Fruit fly (Drosophila melanogaster): ENCODE data around the gene CG2926.

CG2926 gene

dm6 chr3R:5612372-5613113, 24.4 kb upstream of the CG2926 start, which contains the start of gene Rga (continued):
- TF ChIP-seq CG3995 (GFP tag; optimal IDR thresholded peaks at IDR 0.05): no peak
- TF ChIP-seq Med (GFP tag): peak; percentile 30
- TF ChIP-seq Dref (GFP tag; IDR thresholded peaks at IDR 0.05): no peak
- peak; percentile 94 for TF ChIP-seq cg (GFP tag; optimal IDR thresholded peaks at IDR 0.05)
- TF ChIP-seq insv (GFP tag; optimal IDR thresholded peaks at IDR 0.05): peak in 1 of 2 experiments; percentile 36
- TF ChIP-seq pho (GFP tag; optimal IDR thresholded peaks at IDR 0.05): peak; percentile 5
- TF ChIP-seq MESR4 (GFP tag; optimal IDR thresholded peaks at IDR 0.05): peak; percentile 91
- TF ChIP-seq odd (GFP tag; optimal IDR thresholded peaks at IDR 0.05): peak; percentile 17
- peak; percentile 78 to 81 for TF ChIP-seq Trl (optimal IDR thresholded peaks at IDR 0.05)
- no peak for TF ChIP-seq Trl (GFP tag; optimal IDR thresholded peaks at IDR 0.05)
- peak; percentile 20 for TF ChIP-seq Fer1 (GFP tag; optimal IDR thresholded peaks at IDR 0.05)
- TF ChIP-seq CG7556 (GFP tag; optimal IDR thresholded peaks at IDR 0.05): peak; percentile 5
- TF ChIP-seq CG9437 (GFP tag; optimal IDR thresholded peaks at IDR 0.05): peak; percentile 32
- peak; percentile 10 for TF ChIP-seq CG10431 (GFP tag; optimal IDR thresholded peaks at IDR 0.05)
- no peak for TF ChIP-seq CG1792 (GFP tag; optimal IDR thresholded peaks at IDR 0.05)
- TF ChIP-seq CG9876 (GFP tag; optimal IDR thresholded peaks at IDR 0.05): no peak
- 0 out of 2 replicates have a peak, but pooled peaks have one; percentile 16 for TF ChIP-seq CG32532 (GFP tag; IDR thresholded peaks at IDR 0.05)
- no peak for TF ChIP-seq NfI (GFP tag; optimal IDR thresholded peaks at IDR 0.05)
- no peak for TF ChIP-seq BtbVII (GFP tag; optimal IDR thresholded peaks at IDR 0.05)
- TF ChIP-seq CG6854 (GFP tag; optimal IDR thresholded peaks at IDR 0.05): peak; percentile 6

- TF ChIP-seq crp (GFP tag; optimal IDR thresholded peaks at IDR 0.05) (peak in 1 of 2 experiments; percentile 77), CG10543 (GFP tag; optimal IDR thresholded peaks at IDR 0.05) (no peak), rib (GFP tag; IDR thresholded peaks at IDR 0.05) (0 out of 2 replicates have a peak, but pooled peaks have one; percentile 42), Med (GFP tag) (peak; percentile 69), CG30020 (tag; optimal IDR thresholded peaks at IDR 0.05) (peak; percentile 1), CG17186 (GFP tag; optimal IDR thresholded peaks at IDR 0.05) (peak; percentile 6), ato (GFP tag; IDR thresholded peaks at IDR 0.05; ENCODE audit: partially characterized antibody) (no peak), lola (GFP tag; optimal IDR thresholded peaks at IDR 0.05) (peak in 1 of 3 experiments; percentile 3), HHEX (GFP tag; optimal IDR thresholded peaks at IDR 0.05) (peak; percentile 10), CG10267 (tag; optimal IDR thresholded peaks at IDR 0.05) (peak; percentile 80), fru (optimal IDR thresholded peaks at IDR 0.05) (no peak), z (GFP tag; IDR thresholded peaks at IDR 0.05) (no peak), CG34422 (GFP tag; IDR thresholded peaks at IDR 0.05) (no peak), CG4282 (GFP tag; optimal IDR thresholded peaks at IDR 0.05) (no peak), Doc2 (GFP tag; IDR thresholded peaks at IDR 0.05) (no peak), CTCF (GFP tag; optimal IDR thresholded peaks at IDR 0.05) (peak; percentile 3), Ets65A (GFP tag) (peak; percentile 63), stwl (tag; optimal IDR thresholded peaks at IDR 0.05) (peak; percentile 31), MBD-R2 (GFP tag; IDR thresholded peaks at IDR 0.05) (peak; percentile 41), Pdp1 (GFP tag; optimal IDR thresholded peaks at IDR 0.05) (peak in 1 of 2 experiments; percentile 23), CG12659 (GFP tag; optimal IDR thresholded peaks at IDR 0.05) (peak; percentile 17), CG4360 (GFP tag; IDR thresholded peaks at IDR 0.05) (peak; percentile 65), ro (GFP tag; IDR thresholded peaks at IDR 0.05) (no peak)
These were observed 23.6 kb upstream of the CG2926 start for dm6 chr3R:5611733-5612132.
